Worm (Caenorhabditis elegans) whole organism, early embryonic: ENCODE measurements around the gene tag-281.

ENCODE experiments used
- ama-1 ChIP-seq: fragments of 150-350 bp; optimal IDR thresholded peaks from 2 replicates; lab custom pipeline; 2014
- ceh-13 ChIP-seq: fragments of 200-800 bp; sonication (Bioruptor generic); optimal IDR thresholded peaks from 2 replicates; lab custom pipeline; 2018; ENCODE audit warnings: mild to moderate bottlenecking, missing genetic modification characterization, missing compliant biosample characterization
- ceh-36 ChIP-seq: sonication (generic microtip); optimal IDR thresholded peaks from 2 replicates; lab custom pipeline; 2016; ENCODE audit warnings: missing genetic modification characterization, inconsistent platforms, missing compliant biosample characterization
- ets-7 ChIP-seq: sonication (generic microtip); optimal IDR thresholded peaks from 2 replicates; lab custom pipeline; 2016; ENCODE audit warnings: missing genotype, missing genetic modification characterization, missing compliant biosample characterization
- flt-1 ChIP-seq: fragments of 200-800 bp; sonication (Bioruptor generic); IDR thresholded peaks from 2 replicates; pipeline ENCODE4 v1.3.6; 2022; ENCODE audit warnings: missing genetic modification characterization, missing compliant biosample characterization
- hmbx-1 ChIP-seq: sonication (generic microtip); optimal IDR thresholded peaks from 2 replicates; lab custom pipeline; 2016; ENCODE audit warnings: mild to moderate bottlenecking, missing genetic modification characterization, missing compliant biosample characterization
- hnd-1 ChIP-seq: sonication (generic microtip); optimal IDR thresholded peaks from 2 replicates; lab custom pipeline; 2016; ENCODE audit warnings: missing genetic modification characterization, missing compliant biosample characterization
- pes-1 ChIP-seq: fragments of 200-800 bp; sonication (Bioruptor generic); IDR thresholded peaks from 2 replicates; pipeline ENCODE4 v1.3.6; 2022; ENCODE audit warnings: missing genetic modification reagents, missing genetic modification characterization, missing compliant biosample characterization
- scrt-1 ChIP-seq: fragments of 200-800 bp; sonication (Bioruptor generic); IDR thresholded peaks from 2 replicates; pipeline ENCODE4 v1.3.6; 2022; ENCODE audit warnings: missing genetic modification characterization, missing compliant biosample characterization
- sea-1 ChIP-seq: fragments of 200-800 bp; sonication (Bioruptor generic); conservative IDR thresholded peaks from 2 replicates; pipeline ENCODE4 v1.3.6; 2022; ENCODE audit warnings: missing genetic modification characterization, missing compliant biosample characterization
- tbx-11 ChIP-seq: fragments of 200-800 bp; sonication (Bioruptor generic); IDR thresholded peaks from 2 replicates; pipeline ENCODE4 v1.3.6; 2022; ENCODE audit warnings: missing genetic modification characterization, missing compliant biosample characterization
- tra-4 ChIP-seq: sonication (generic microtip); optimal IDR thresholded peaks from 2 replicates; lab custom pipeline; 2017; ENCODE audit warnings: missing genetic modification characterization, missing compliant biosample characterization

ce11 chrII:12508650-12509049 lies 49.1 kb downstream of the tag-281 start, which contains the start of gene srh-67:
- TF ChIP-seq ama-1 (no peak), ets-7 (no peak), hmbx-1 (tag; lab: Kevin White, UChicago) (no peak), pes-1 (GFP tag; lab: Robert Waterston, UW) (no peak), tra-4 (tag; lab: Kevin White, UChicago) (no peak), flt-1 (GFP tag; lab: Robert Waterston, UW) (no peak), ceh-13 (GFP tag; lab: Kevin White, UChicago) (no peak), ceh-36 (tag; lab: Kevin White, UChicago) (no peak), tbx-11 (GFP tag; lab: Robert Waterston, UW) (no peak), scrt-1 (no peak), hnd-1 (tag; lab: Kevin White, UChicago) (no peak), sea-1 (no peak)
